Worm (Caenorhabditis elegans): ENCODE results near the gene let-70.
A peak's percentile ranks its signal among the peaks of the same experiment; 100 is the strongest.

Gene let-70

ce11 chrIV:11125604-11126003 lies 43.6 kb upstream of the let-70 start:
- no peak for TF ChIP-seq nhr-237 (tag; optimal IDR thresholded peaks at IDR 0.05)
- no peak for TF ChIP-seq D1046.2 (GFP tag; IDR thresholded peaks at IDR 0.05)
- no peak for TF ChIP-seq zip-2 (tag; optimal IDR thresholded peaks at IDR 0.05)
- TF ChIP-seq nhr-28 (tag; optimal IDR thresholded peaks at IDR 0.05) = peak; percentile 15
- no peak for TF ChIP-seq F26F4.8 (GFP tag; conservative IDR thresholded peaks at IDR 0.05)
- TF ChIP-seq pha-4 (GFP tag; IDR thresholded peaks at IDR 0.05) = no peak
- TF ChIP-seq pha-4 (tag; optimal IDR thresholded peaks at IDR 0.05) = no peak
- TF ChIP-seq hmg-1.1 (GFP tag; IDR thresholded peaks at IDR 0.05) = no peak
- TF ChIP-seq arid-1 (GFP tag; conservative IDR thresholded peaks at IDR 0.05) = no peak
- no peak for TF ChIP-seq ztf-7 (tag; optimal IDR thresholded peaks at IDR 0.05)
- no peak for TF ChIP-seq Y75B8A.6 (GFP tag; IDR thresholded peaks at IDR 0.05)
- peak; percentile 73 for TF ChIP-seq dpl-1 (GFP tag; optimal IDR thresholded peaks at IDR 0.05)
- TF ChIP-seq snpc-1.2 (GFP tag; IDR thresholded peaks at IDR 0.05) = no peak
- no peak for TF ChIP-seq zfp-3 (GFP tag; conservative IDR thresholded peaks at IDR 0.05)
- peak in 1 of 2 experiments; percentile 33 for TF ChIP-seq unc-62 (GFP tag; optimal IDR thresholded peaks at IDR 0.05 in 1 of 2)
- TF ChIP-seq unc-62 (tag; optimal IDR thresholded peaks at IDR 0.05) = no peak
- TF ChIP-seq lin-29 (GFP tag; IDR thresholded peaks at IDR 0.05) = no peak
- TF ChIP-seq dmd-9 (GFP tag; IDR thresholded peaks at IDR 0.05) = no peak

- TF ChIP-seq ceh-32 (tag; optimal IDR thresholded peaks at IDR 0.05; ENCODE audit: poor library complexity) = no peak
- TF ChIP-seq saeg-2 (GFP tag; IDR thresholded peaks at IDR 0.05) = no peak
- TF ChIP-seq lir-3 (tag; optimal IDR thresholded peaks at IDR 0.05) = no peak
- TF ChIP-seq zfp-2 (tag; optimal IDR thresholded peaks at IDR 0.05) = no peak
- TF ChIP-seq skn-1 (tag; optimal IDR thresholded peaks at IDR 0.05) = no peak
- peak; percentile 74 for TF ChIP-seq aha-1 (tag)
- TF ChIP-seq T20F7.1 (GFP tag; optimal IDR thresholded peaks at IDR 0.05) = no peak
- TF ChIP-seq cey-2 (tag; optimal IDR thresholded peaks at IDR 0.05; ENCODE audit: borderline replicate concordance, insufficient read depth) = no peak
- TF ChIP-seq ZK546.5 (tag; optimal IDR thresholded peaks at IDR 0.05) = no peak
- no peak for TF ChIP-seq lin-15B (tag; optimal IDR thresholded peaks at IDR 0.05)
- TF ChIP-seq snpc-4 (tag; optimal IDR thresholded peaks at IDR 0.05) = no peak
- no peak for TF ChIP-seq dpl-1 (GFP tag; optimal IDR thresholded peaks at IDR 0.05)
- no peak for TF ChIP-seq nhr-42 (GFP tag; IDR thresholded peaks at IDR 0.05)
- no peak for TF ChIP-seq nhr-10 (tag; optimal IDR thresholded peaks at IDR 0.05)
- no peak for TF ChIP-seq duxl-1 (tag; optimal IDR thresholded peaks at IDR 0.05; ENCODE audit: poor library complexity)
- TF ChIP-seq lsy-2 (tag; optimal IDR thresholded peaks at IDR 0.05) = peak in 1 of 2 experiments; percentile 70
- TF ChIP-seq spr-3 (GFP tag; optimal IDR thresholded peaks at IDR 0.05) = no peak
- TF ChIP-seq ZK337.2 (GFP tag; IDR thresholded peaks at IDR 0.05) = no peak
- no peak for TF ChIP-seq set-16 (GFP tag; IDR thresholded peaks at IDR 0.05)
- no peak for TF ChIP-seq jun-1 (tag; optimal IDR thresholded peaks at IDR 0.05)
- no peak for TF ChIP-seq madf-9 (GFP tag; conservative IDR thresholded peaks at IDR 0.05)
- no peak for TF ChIP-seq aly-2 (tag; optimal IDR thresholded peaks at IDR 0.05)
- TF ChIP-seq zip-2 (tag; optimal IDR thresholded peaks at IDR 0.05) = no peak
- no peak for TF ChIP-seq dmd-8 (GFP tag; IDR thresholded peaks at IDR 0.05)
- TF ChIP-seq lin-39 (tag; optimal IDR thresholded peaks at IDR 0.05) = no peak
- TF ChIP-seq hmg-1.1 (GFP tag; IDR thresholded peaks at IDR 0.05) = peak; percentile 67
- TF ChIP-seq ceh-44 (GFP tag; IDR thresholded peaks at IDR 0.05) = no peak
- no peak for TF ChIP-seq mdt-29 (GFP tag; IDR thresholded peaks at IDR 0.05)
- TF ChIP-seq unc-130 (GFP tag; optimal IDR thresholded peaks at IDR 0.05) = no peak
- TF ChIP-seq T26A8.4 (GFP tag; IDR thresholded peaks at IDR 0.05) = no peak
- TF ChIP-seq Y5F2A.4 (GFP tag; optimal IDR thresholded peaks at IDR 0.05) = no peak
- no peak for TF ChIP-seq F10B5.3 (tag; optimal IDR thresholded peaks at IDR 0.05)
- peak; percentile 46 for TF ChIP-seq mep-1 (tag; optimal IDR thresholded peaks at IDR 0.05)
- TF ChIP-seq ztf-7 (tag; optimal IDR thresholded peaks at IDR 0.05) = no peak
- TF ChIP-seq pqm-1 (tag; optimal IDR thresholded peaks at IDR 0.05) = no peak
- peak; percentile 39 for TF ChIP-seq hlh-11 (tag; optimal IDR thresholded peaks at IDR 0.05)
- no peak for TF ChIP-seq spr-1 (tag; optimal IDR thresholded peaks at IDR 0.05)
- TF ChIP-seq nhr-48 (tag; optimal IDR thresholded peaks at IDR 0.05) = no peak
- no peak for TF ChIP-seq fos-1 (tag; optimal IDR thresholded peaks at IDR 0.05)
Measured at ce11 chrIV:11125200-11125599, 43.1 kb upstream of the let-70 start.

Data from whole organism, L4 larva.